Fruit fly (Drosophila melanogaster): ENCODE results near the gene GstT4.
A peak's percentile ranks its signal among the peaks of the same experiment; 100 is the strongest.

GstT4 gene

DNA sequence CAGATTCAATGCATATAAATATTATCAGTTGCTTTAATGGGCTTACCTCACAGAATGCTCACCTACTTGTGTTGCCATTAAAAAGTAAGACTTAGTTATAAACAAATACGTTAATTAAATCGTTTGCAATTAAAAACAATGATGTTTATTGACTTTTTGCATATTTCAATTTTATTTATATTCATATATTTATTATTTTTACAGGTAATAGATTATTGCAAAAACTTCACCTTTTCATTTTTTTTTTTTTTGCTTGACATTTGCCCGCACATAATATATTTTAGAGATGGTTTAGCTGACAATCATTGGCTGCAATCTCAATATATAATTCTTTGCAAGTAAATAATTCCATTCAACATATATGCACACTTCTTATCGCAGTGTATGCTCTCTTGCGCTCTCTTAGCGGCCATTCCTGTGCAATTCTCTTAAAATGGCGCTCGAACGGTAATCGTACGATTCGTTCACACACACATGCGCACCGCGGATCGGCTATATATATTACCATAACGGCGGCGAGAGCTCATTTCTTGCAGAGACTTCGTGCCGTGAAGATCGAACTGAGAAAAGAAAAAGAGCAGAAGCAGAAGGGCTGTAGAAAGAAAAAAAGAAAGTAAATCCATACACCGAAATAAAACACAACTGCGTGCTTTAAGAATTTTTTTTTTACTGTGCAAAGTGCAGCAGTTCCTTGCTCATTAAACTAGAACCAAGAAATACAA lies 8.0 kb upstream of the GstT4 start, which contains the start of gene Bcat:
TSS of gene Bcat (plus strand) at position 522 of the 722 bp plus-strand sequence.
- TF ChIP-seq Pif1A (GFP tag; optimal IDR thresholded peaks at IDR 0.05) (no peak), CG8159 (tag; optimal IDR thresholded peaks at IDR 0.05) (peak; percentile 52), CG9948 (tag; optimal IDR thresholded peaks at IDR 0.05) (peak; percentile 49), Ets98B (GFP tag; IDR thresholded peaks at IDR 0.05) (no peak; the same call in 1 of the 2 replicates), rn (GFP tag; IDR thresholded peaks at IDR 0.05) (no peak), CG10348 (GFP tag; IDR thresholded peaks at IDR 0.05) (no peak), CG13204 (GFP tag; optimal IDR thresholded peaks at IDR 0.05) (no peak), CG8301 (tag; optimal IDR thresholded peaks at IDR 0.05) (peak; percentile 57), CG12605 (GFP tag; IDR thresholded peaks at IDR 0.05) (peak; percentile 51; the same call in 1 of the 2 replicates), CG15710 (tag; optimal IDR thresholded peaks at IDR 0.05) (peak; percentile 48), CG32121 (GFP tag; IDR thresholded peaks at IDR 0.05) (peak; percentile 57; the same call in 1 of the 2 replicates), gl (tag; optimal IDR thresholded peaks at IDR 0.05) (no peak), Pif1B (GFP tag; optimal IDR thresholded peaks at IDR 0.05) (peak; percentile 62), CG34367 (tag; optimal IDR thresholded peaks at IDR 0.05) (peak; percentile 3), CG17806 (tag; optimal IDR thresholded peaks at IDR 0.05) (peak; percentile 46), D1 (tag; optimal IDR thresholded peaks at IDR 0.05) (peak; percentile 31), EcR (GFP tag; optimal IDR thresholded peaks at IDR 0.05) (peak; percentile 27), fd96Ca (GFP tag; IDR thresholded peaks at IDR 0.05) (peak; percentile 53; the same call in 1 of the 3 replicates), CG14655 (GFP tag; optimal IDR thresholded peaks at IDR 0.05) (peak; percentile 78), Snoo (tag; optimal IDR thresholded peaks at IDR 0.05) (peak; percentile 82), CG4496 (GFP tag; IDR thresholded peaks at IDR 0.05) (peak; percentile 64; the same call in 2 of the 3 replicates)

DNA sequence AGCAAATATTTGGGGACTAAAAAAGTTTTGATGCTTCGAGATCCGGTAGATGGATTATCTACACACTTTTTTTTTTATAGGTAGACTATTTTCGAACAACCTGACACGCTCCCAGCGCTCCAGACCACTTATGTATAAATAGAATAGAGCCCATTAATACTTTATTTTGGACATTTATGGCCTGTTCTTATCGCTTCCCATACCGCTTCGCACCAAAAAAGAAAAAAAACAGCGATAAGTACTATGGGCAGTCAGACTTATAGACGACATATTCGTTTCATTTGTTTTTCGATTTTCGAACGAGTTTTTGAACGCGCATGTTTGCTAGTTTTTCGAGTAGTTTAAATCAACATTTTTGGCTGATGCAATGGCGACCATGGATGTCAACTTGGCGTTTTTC lies 6.9 kb upstream of the GstT4 start:
- TF ChIP-seq CG12605 (GFP tag; IDR thresholded peaks at IDR 0.05): no peak
- no peak for TF ChIP-seq CG17806 (tag; optimal IDR thresholded peaks at IDR 0.05)
- TF ChIP-seq CG10348 (GFP tag; IDR thresholded peaks at IDR 0.05): no peak
- TF ChIP-seq Snoo (tag; optimal IDR thresholded peaks at IDR 0.05): no peak
- TF ChIP-seq Pif1A (GFP tag; optimal IDR thresholded peaks at IDR 0.05): no peak
- TF ChIP-seq rn (GFP tag; IDR thresholded peaks at IDR 0.05): no peak
- TF ChIP-seq CG32121 (GFP tag; IDR thresholded peaks at IDR 0.05): no peak

dm6 chrX:13401245-13401644 lies 3.3 kb upstream of the GstT4 start:
- TF ChIP-seq CG13204 (GFP tag; optimal IDR thresholded peaks at IDR 0.05): no peak
- no peak for TF ChIP-seq CG17806 (tag; optimal IDR thresholded peaks at IDR 0.05)
- TF ChIP-seq CG34367 (tag; optimal IDR thresholded peaks at IDR 0.05): no peak
- TF ChIP-seq rn (GFP tag; IDR thresholded peaks at IDR 0.05): no peak
- no peak for TF ChIP-seq CG15710 (tag; optimal IDR thresholded peaks at IDR 0.05)
- TF ChIP-seq CG10348 (GFP tag; IDR thresholded peaks at IDR 0.05): no peak
- TF ChIP-seq CG4496 (GFP tag; IDR thresholded peaks at IDR 0.05): peak; percentile 40; the same call in 1 of the 3 replicates
- no peak for TF ChIP-seq CG9948 (tag; optimal IDR thresholded peaks at IDR 0.05)

DNA sequence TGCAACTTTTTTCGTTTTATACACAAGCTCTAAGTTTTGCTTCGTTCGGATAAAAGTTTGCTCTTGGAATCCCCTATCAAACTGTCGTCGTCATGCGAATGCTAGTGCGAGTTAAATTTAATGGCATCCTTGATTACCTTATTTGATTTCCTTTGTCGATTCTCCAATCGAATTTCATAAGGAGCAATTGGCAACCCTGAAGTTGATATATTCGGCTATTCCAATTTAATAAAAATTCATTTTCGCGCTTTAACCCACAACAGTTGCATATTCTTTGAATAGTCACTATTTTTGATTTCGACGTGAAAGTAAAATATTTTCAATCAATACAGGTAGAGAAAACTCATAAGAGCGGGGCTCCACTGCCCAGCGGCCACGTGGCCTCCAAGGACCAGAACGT lies 1.8 kb upstream of the GstT4 start, which contains the start of gene CG12725:
TSS of gene CG12725 (minus strand) at position 101 of the 400 bp plus-strand sequence.
- TF ChIP-seq Pif1A (GFP tag; optimal IDR thresholded peaks at IDR 0.05) (no peak), CG8301 (tag; optimal IDR thresholded peaks at IDR 0.05) (no peak), CG8159 (tag; optimal IDR thresholded peaks at IDR 0.05) (no peak), CG32121 (GFP tag; IDR thresholded peaks at IDR 0.05) (no peak), CG4496 (GFP tag; IDR thresholded peaks at IDR 0.05) (no peak), CG12605 (GFP tag; IDR thresholded peaks at IDR 0.05) (no peak), D1 (tag; optimal IDR thresholded peaks at IDR 0.05) (no peak), EcR (GFP tag; optimal IDR thresholded peaks at IDR 0.05) (no peak), Pif1B (GFP tag; optimal IDR thresholded peaks at IDR 0.05) (no peak), CG17806 (tag; optimal IDR thresholded peaks at IDR 0.05) (no peak), gl (tag; optimal IDR thresholded peaks at IDR 0.05) (no peak), CG10348 (GFP tag; IDR thresholded peaks at IDR 0.05) (no peak), CG13204 (GFP tag; optimal IDR thresholded peaks at IDR 0.05) (no peak)

DNA sequence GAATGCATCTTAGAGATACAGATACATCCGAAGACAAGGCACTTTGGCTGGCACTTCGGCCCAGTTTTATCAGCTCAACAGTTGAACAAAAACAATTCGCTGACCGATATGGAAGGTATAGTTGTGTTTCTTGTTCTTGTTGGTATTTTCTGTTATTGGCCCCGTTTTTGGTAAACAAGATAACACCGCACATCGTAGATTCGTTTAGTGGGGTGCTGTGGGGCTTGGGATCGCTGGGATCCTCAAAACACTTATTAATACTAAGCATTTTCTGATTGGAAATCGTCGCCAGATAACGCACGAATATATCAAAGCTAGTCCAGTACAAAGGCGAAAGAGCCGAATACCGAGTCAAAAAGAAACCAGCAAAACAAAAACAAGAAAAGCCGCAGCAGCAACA lies 996 bp upstream of the GstT4 start:
- TF ChIP-seq Ets98B (GFP tag; IDR thresholded peaks at IDR 0.05) (peak; percentile 6; the same call in 1 of the 2 replicates), EcR (GFP tag; optimal IDR thresholded peaks at IDR 0.05) (peak; percentile 68), gl (tag; optimal IDR thresholded peaks at IDR 0.05) (peak; percentile 15), CG8301 (tag; optimal IDR thresholded peaks at IDR 0.05) (no peak), CG12605 (GFP tag; IDR thresholded peaks at IDR 0.05) (peak; percentile 24; the same call in 1 of the 2 replicates)

DNA sequence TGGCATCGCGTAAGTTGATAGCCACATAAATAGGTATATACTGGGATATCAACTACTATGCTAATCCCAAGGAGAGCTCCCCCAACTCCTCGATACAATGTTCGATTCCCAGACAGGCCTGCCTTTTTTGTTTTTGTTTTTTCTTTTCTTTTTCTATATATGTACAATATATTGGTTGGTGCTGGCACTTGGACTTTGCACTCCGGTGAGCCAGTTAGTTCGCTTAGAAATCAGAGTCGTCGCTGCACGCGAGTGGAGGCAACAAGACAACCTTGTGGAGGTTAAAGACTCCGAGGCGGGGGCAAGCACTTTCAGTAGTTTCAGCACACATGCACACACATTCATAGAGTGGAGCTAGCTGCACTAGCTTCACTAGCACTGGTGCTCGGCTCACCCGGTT lies 1.7 kb downstream of the GstT4 start:
- peak; percentile 41 for TF ChIP-seq CG12605 (GFP tag; IDR thresholded peaks at IDR 0.05)
- peak; percentile 18; the same call in 1 of the 2 replicates for TF ChIP-seq Ets98B (GFP tag; IDR thresholded peaks at IDR 0.05)
- no peak for TF ChIP-seq CG8159 (tag; optimal IDR thresholded peaks at IDR 0.05)
- TF ChIP-seq fd96Ca (GFP tag; IDR thresholded peaks at IDR 0.05): 0 out of 3 replicates have a peak, but pooled peaks have one; percentile 47
- no peak for TF ChIP-seq CG15710 (tag; optimal IDR thresholded peaks at IDR 0.05)
- peak; percentile 54; the same call in 2 of the 3 replicates for TF ChIP-seq CG4496 (GFP tag; IDR thresholded peaks at IDR 0.05)
- peak; percentile 60 for TF ChIP-seq Pif1A (GFP tag; optimal IDR thresholded peaks at IDR 0.05)
- peak; percentile 54 for TF ChIP-seq gl (tag; optimal IDR thresholded peaks at IDR 0.05)
- TF ChIP-seq CG9948 (tag; optimal IDR thresholded peaks at IDR 0.05): no peak
- peak; percentile 2 for TF ChIP-seq CG8301 (tag; optimal IDR thresholded peaks at IDR 0.05)
- peak; percentile 53 for TF ChIP-seq CG14655 (GFP tag; optimal IDR thresholded peaks at IDR 0.05)
- no peak for TF ChIP-seq CG17806 (tag; optimal IDR thresholded peaks at IDR 0.05)
- peak; percentile 82 for TF ChIP-seq EcR (GFP tag; optimal IDR thresholded peaks at IDR 0.05)
- TF ChIP-seq CG13204 (GFP tag; optimal IDR thresholded peaks at IDR 0.05): peak; percentile 40
